Worm (Caenorhabditis elegans): Measurements from ENCODE around the gene txt-13.

txt-13 gene

DNA sequence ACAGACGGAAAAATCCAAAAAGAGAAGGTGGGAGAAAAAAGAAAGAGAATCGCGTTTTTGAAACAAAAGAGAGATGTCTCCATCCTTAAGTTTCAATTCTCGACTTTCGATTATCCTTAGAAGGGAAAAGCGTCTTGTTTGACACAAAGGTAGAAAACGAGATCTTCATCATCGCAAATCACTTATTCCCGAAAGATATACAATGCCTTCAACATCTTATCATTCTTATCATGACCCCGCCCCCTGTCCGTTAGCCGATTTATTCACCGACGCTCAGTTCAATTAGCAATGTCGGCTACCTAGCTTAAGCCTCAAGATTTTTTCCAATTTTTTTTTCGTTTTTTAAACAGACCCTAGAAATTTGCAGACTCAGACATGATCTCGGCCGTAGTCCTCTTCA lies 28.6 kb downstream of the txt-13 start, which contains the start of gene C14A4.9:
C14A4.9 (plus strand) TSS at position 368 of the 400 bp plus-strand sequence.
- TF ChIP-seq dao-5 (tag; optimal IDR thresholded peaks at IDR 0.05) (no peak), W03F9.2 (tag; optimal IDR thresholded peaks at IDR 0.05) (no peak), him-1 (tag; optimal IDR thresholded peaks at IDR 0.05) (no peak)

DNA sequence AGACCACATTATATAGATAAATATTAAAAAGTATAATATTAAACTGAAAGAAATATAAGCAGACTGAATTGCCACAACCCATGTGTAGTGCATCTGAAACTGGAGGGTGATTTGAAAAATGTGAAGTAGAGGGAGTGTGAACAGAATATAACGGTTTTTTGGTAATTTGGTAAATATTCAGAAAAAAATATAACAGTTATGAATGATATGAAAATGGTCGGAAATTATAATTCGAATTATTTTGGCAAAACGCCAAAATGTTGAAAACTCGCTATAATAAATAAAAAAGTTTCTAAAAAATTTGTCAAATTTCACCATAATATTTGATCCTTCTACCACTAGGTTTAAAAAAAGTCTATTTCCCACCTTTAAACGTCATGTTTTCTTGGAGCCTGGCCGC lies 31.8 kb downstream of the txt-13 start, which contains the start of gene srv-2:
srv-2 (minus strand) TSS at position 101 of the 400 bp plus-strand sequence.
- no peak for TF ChIP-seq W03F9.2 (tag; optimal IDR thresholded peaks at IDR 0.05)
- TF ChIP-seq him-1 (tag; optimal IDR thresholded peaks at IDR 0.05): no peak
- TF ChIP-seq dao-5 (tag; optimal IDR thresholded peaks at IDR 0.05): no peak

DNA sequence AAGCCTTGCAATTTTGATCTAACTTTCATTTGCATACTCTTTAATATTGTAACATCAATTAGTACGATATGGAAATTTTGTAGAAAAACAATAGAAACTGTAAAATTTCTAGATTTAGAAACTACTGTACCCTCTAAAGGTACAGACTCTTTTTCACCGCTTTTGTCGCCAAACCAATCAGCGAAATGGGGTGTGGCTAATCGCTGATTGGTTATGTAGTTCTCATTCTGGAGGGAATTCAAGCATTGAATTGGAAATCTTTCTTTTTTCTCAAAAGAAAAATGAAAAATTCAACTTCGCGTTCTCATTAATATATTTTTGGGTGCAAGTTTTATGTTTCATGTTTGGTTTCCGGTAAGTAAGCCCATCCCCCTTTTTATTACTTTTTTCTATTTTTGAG lies 33.2 kb downstream of the txt-13 start:
- TF ChIP-seq him-1 (tag; optimal IDR thresholded peaks at IDR 0.05): no peak

DNA sequence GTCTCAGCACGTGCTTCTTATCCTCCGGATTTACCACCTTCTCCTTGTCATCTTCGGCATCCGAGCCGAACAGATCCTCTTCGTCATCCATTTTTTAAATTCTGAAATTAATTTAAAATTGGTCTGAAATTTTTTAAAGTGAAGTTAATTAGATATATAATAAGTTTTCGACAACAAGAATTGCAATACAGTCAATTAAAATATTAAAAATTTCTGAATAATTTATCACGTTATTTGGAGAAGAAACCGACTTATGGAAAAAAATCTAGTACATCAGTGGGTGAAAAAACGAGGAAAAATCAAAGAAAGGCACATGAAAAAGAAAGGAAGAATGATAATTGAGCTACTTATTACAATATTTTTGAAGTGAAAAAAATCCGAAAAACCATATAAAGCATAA lies 35.1 kb downstream of the txt-13 start, which contains the start of gene taf-13:
taf-13 (minus strand) TSS at position 101 of the 400 bp plus-strand sequence.
- no peak for TF ChIP-seq dao-5 (tag; optimal IDR thresholded peaks at IDR 0.05)
- no peak for TF ChIP-seq W03F9.2 (tag; optimal IDR thresholded peaks at IDR 0.05)

DNA sequence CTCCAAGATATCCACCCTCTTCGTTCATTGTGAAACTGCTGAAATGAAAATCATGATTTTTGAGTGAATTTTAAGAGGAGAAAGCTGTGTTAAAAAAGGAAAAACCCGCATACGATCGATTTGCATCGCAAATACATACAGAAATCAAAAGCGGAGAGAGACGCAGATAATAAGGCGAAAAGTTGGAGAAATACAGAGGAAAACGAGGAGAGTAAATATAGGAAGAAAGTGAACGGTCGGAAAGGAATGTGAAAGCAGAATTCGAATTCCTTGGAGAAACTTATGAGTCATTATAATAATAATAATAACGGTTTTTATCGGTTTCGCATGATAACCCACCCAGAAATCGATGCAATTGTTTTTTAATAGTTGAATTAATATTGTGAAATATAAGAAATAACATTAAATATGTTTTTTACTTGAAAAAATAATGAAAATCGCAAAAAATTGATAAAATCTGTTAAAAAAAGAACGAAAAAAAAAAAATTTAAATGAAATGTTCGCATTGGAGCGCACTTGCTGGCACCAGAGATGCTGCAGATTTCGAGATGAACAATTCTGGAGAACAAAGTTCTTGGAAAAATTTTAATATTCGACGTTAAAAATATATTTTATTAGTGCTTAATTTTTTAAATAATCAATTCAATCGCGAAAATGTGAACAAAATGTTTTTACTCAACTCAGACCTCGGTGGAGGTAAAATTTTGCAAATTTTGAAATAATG lies 37.0 kb downstream of the txt-13 start, which contains the start of gene ccm-3:
ccm-3 (minus strand) TSS at position 38 of the 724 bp plus-strand sequence.
- no peak for TF ChIP-seq W03F9.2 (tag; optimal IDR thresholded peaks at IDR 0.05)
- TF ChIP-seq dao-5 (tag; optimal IDR thresholded peaks at IDR 0.05): no peak
- no peak for TF ChIP-seq him-1 (tag; optimal IDR thresholded peaks at IDR 0.05)

DNA sequence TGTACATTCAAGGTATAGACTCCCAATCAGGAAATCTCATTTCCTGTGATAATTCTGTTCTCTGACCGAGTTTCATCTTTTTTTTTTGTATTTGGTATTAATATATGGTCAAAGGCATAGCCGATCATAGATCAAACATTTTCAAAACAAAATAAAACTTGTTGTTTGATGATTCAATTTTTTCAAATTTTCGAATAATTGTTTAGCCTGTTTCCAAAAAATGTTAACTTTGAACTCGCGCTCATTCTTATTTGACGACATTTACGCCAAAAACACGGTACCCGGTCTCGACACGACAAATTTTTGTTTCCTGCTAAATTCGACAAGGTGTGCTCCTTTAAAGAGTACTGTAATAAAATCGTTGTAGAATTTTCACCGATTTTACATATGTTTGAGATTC lies 38.4 kb downstream of the txt-13 start:
- TF ChIP-seq W03F9.2 (tag; optimal IDR thresholded peaks at IDR 0.05) (no peak), him-1 (tag; optimal IDR thresholded peaks at IDR 0.05) (no peak), dao-5 (tag; optimal IDR thresholded peaks at IDR 0.05) (no peak)

DNA sequence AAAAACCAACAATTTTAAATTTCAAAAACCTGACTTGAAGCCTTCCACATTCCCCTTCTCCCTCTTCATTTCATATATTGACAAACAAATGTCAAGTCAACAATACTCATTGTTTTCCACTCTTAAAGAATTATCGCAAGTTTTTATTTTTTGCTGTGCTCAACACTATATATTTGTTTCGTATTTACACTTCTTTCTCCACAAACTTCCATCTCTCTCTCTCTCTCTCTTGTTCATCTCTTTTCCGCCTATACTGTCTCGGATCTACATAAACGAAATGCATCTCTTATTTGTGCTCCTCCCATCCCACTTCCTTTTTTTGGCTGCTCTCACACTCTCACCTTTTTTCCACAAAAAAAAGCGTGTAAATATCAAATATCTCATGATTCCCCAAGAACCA lies 42.3 kb downstream of the txt-13 start, which contains the start of gene C14A4.12:
C14A4.12 (plus strand) TSS at position 301 of the 400 bp plus-strand sequence.
- TF ChIP-seq W03F9.2 (tag; optimal IDR thresholded peaks at IDR 0.05) (no peak), him-1 (tag; optimal IDR thresholded peaks at IDR 0.05) (no peak), dao-5 (tag; optimal IDR thresholded peaks at IDR 0.05) (no peak)

DNA sequence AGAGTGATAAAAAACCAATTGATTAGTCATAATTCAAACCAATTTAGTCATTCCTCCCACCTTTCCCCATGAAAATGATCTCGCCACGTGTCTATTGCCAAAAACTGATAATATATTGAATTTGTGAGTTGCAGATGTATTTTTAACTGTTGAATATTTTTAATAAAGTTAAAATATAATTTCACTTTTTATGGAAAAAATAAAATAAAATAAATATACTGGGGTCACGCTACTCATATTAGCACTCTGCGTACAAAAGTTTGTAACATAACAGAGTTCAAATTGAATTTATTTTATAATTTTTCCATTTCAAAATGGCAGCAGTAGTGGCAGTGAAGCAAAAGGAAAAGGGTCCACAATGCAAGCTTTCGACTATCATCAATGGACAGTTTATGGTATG lies 47.8 kb downstream of the txt-13 start, which contains the start of gene C14A4.13:
C14A4.13 (plus strand) TSS at position 301 of the 400 bp plus-strand sequence.
- no peak for TF ChIP-seq dao-5 (tag; optimal IDR thresholded peaks at IDR 0.05)
- no peak for TF ChIP-seq him-1 (tag; optimal IDR thresholded peaks at IDR 0.05)
- TF ChIP-seq W03F9.2 (tag; optimal IDR thresholded peaks at IDR 0.05): no peak
